Fruit fly (Drosophila melanogaster) whole organism, embryonic: ENCODE data around the gene CG9107.

ENCODE experiments used
- Ada2b ChIP-seq: fragments of 200-800 bp; sonication (Bioruptor generic); IDR thresholded peaks from 2 replicates; pipeline ENCODE4 v1.3.6; 2022; ENCODE audit warnings: missing biosample characterization, missing genetic modification characterization
- Asciz ChIP-seq: fragments of 200-800 bp; sonication (Bioruptor generic); optimal IDR thresholded peaks from 2 replicates; lab custom pipeline; 2017; ENCODE audit warnings: missing biosample characterization, mild to moderate bottlenecking, missing genetic modification characterization, missing genetic modification reagents
- Bteb2 ChIP-seq: fragments of 200-800 bp; sonication (Bioruptor generic); optimal IDR thresholded peaks from 2 replicates; lab custom pipeline; 2016; ENCODE audit warnings: missing biosample characterization, missing genetic modification characterization
- CG10147 ChIP-seq: fragments of 200-800 bp; sonication (Bioruptor generic); optimal IDR thresholded peaks from 2 replicates; lab custom pipeline; 2019; ENCODE audit warnings: missing biosample characterization, mild to moderate bottlenecking, missing genetic modification characterization, moderate library complexity
- CG10274 ChIP-seq: fragments of 200-800 bp; sonication (Bioruptor generic); optimal IDR thresholded peaks from 3 replicates; lab custom pipeline; 2017; ENCODE audit warnings: missing biosample characterization, mild to moderate bottlenecking, missing genetic modification characterization
- CG10979 ChIP-seq: fragments of 200-800 bp; sonication (Bioruptor generic); optimal IDR thresholded peaks from 2 replicates; lab custom pipeline; 2018; ENCODE audit warnings: missing biosample characterization, mild to moderate bottlenecking, missing genetic modification characterization, moderate library complexity
- CG11398 ChIP-seq: fragments of 200-800 bp; sonication (Bioruptor generic); optimal IDR thresholded peaks from 2 replicates; lab custom pipeline; 2016; ENCODE audit warnings: missing biosample characterization, missing genetic modification characterization
- CG12659 ChIP-seq: fragments of 200-800 bp; sonication (Bioruptor generic); optimal IDR thresholded peaks from 3 replicates; lab custom pipeline; 2017; ENCODE audit warnings: mild to moderate bottlenecking, missing biosample characterization, missing genetic modification reagents, missing genetic modification characterization
- CG12769 ChIP-seq: fragments of 200-800 bp; sonication (Bioruptor generic); optimal IDR thresholded peaks from 2 replicates; lab custom pipeline; 2019; ENCODE audit warnings: missing biosample characterization, mild to moderate bottlenecking, missing genetic modification characterization, moderate library complexity
- CG14050 ChIP-seq: fragments of 200-800 bp; sonication (Bioruptor generic); IDR thresholded peaks from 3 replicates; pipeline ENCODE4 v1.3.6; 2022; ENCODE audit warnings: missing biosample characterization, missing genetic modification characterization
- CG15601 ChIP-seq: fragments of 200-800 bp; sonication (Bioruptor generic); optimal IDR thresholded peaks from 3 replicates; lab custom pipeline; 2019; ENCODE audit warnings: missing biosample characterization, mild to moderate bottlenecking, missing genetic modification characterization, moderate library complexity
- CG1603 ChIP-seq: fragments of 200-800 bp; sonication (Bioruptor generic); optimal IDR thresholded peaks from 2 replicates; lab custom pipeline; 2019; ENCODE audit warnings: missing biosample characterization, mild to moderate bottlenecking, missing genetic modification characterization, moderate library complexity
- CG2129 ChIP-seq: fragments of 200-800 bp; sonication (Bioruptor generic); IDR thresholded peaks from 2 replicates; pipeline ENCODE4 v1.3.6; 2022; ENCODE audit warnings: missing biosample characterization, missing genetic modification characterization; ENCODE audit not compliant: partially characterized antibody
- CG32532 ChIP-seq: fragments of 200-800 bp; sonication (Bioruptor generic); IDR thresholded peaks from 2 replicates; pipeline ENCODE4 v1.3.6; 2022; ENCODE audit warnings: missing biosample characterization, missing genetic modification characterization
- CG34376 ChIP-seq: fragments of 200-800 bp; sonication (Bioruptor generic); optimal IDR thresholded peaks from 2 replicates; lab custom pipeline; 2018; ENCODE audit warnings: missing biosample characterization, mild to moderate bottlenecking, missing genetic modification characterization
- CG4730 ChIP-seq: fragments of 200-800 bp; sonication (Bioruptor generic); IDR thresholded peaks from 2 replicates; pipeline ENCODE4 v1.3.6; 2022; ENCODE audit warnings: missing biosample characterization, missing genetic modification characterization
- CG6791 ChIP-seq: fragments of 200-800 bp; sonication (Bioruptor generic); IDR thresholded peaks from 3 replicates; pipeline ENCODE4 v1.3.6; 2022; ENCODE audit warnings: missing biosample characterization, missing genetic modification characterization; ENCODE audit not compliant: partially characterized antibody
- CG7987 ChIP-seq: fragments of 200-800 bp; sonication (Bioruptor generic); optimal IDR thresholded peaks from 2 replicates; lab custom pipeline; 2018; ENCODE audit warnings: missing biosample characterization, mild to moderate bottlenecking, missing genetic modification characterization, moderate library complexity
- CG8478 ChIP-seq: fragments of >200 bp; optimal IDR thresholded peaks from 2 replicates; lab custom pipeline; 2018
- Dll ChIP-seq: fragments of 200-800 bp; sonication (Bioruptor generic); IDR thresholded peaks from 4 replicates; pipeline ENCODE4 v1.3.6; 2022; ENCODE audit warnings: missing biosample characterization, missing genetic modification characterization; ENCODE audit not compliant: partially characterized antibody
- Elba2 ChIP-seq: fragments of 200-800 bp; sonication (Bioruptor generic); optimal IDR thresholded peaks from 3 replicates; lab custom pipeline; 2016; ENCODE audit warnings: missing biosample characterization, missing genetic modification characterization
- MTF-1 ChIP-seq: fragments of 200-800 bp; sonication (Bioruptor generic); optimal IDR thresholded peaks from 2 replicates; lab custom pipeline; 2018; ENCODE audit warnings: missing biosample characterization, mild to moderate bottlenecking, missing genetic modification characterization, borderline replicate concordance
- PHDP ChIP-seq: fragments of 200-800 bp; sonication (Bioruptor generic); optimal IDR thresholded peaks from 3 replicates; lab custom pipeline; 2018; ENCODE audit warnings: missing biosample characterization, mild to moderate bottlenecking, missing genetic modification characterization, moderate library complexity
- Pdp1 ChIP-seq, 2 experiments: fragments of 200-800 bp; sonication (Bioruptor generic); optimal IDR thresholded peaks; 3 replicates each; lab custom pipeline; 2016; ENCODE audit warnings: missing biosample characterization in 2 of 2, missing genetic modification characterization in 2 of 2, mild to moderate bottlenecking in 1 of 2, moderate library complexity in 1 of 2
- Tbp ChIP-seq: fragments of >200 bp; optimal IDR thresholded peaks from 2 replicates; lab custom pipeline; 2018; ENCODE audit warnings: missing biosample characterization, missing genetic modification characterization
- Xrp1 ChIP-seq: fragments of 200-800 bp; sonication (Bioruptor generic); IDR thresholded peaks from 2 replicates; pipeline ENCODE4 v1.3.6; 2022; ENCODE audit warnings: missing biosample characterization, missing genetic modification characterization
- aop ChIP-seq: fragments of 200-800 bp; sonication (Bioruptor generic); IDR thresholded peaks from 2 replicates; pipeline ENCODE4 v1.3.6; 2022; ENCODE audit warnings: missing biosample characterization, missing genetic modification characterization
- ase ChIP-seq: fragments of 200-800 bp; sonication (Bioruptor generic); IDR thresholded peaks from 3 replicates; pipeline ENCODE4 v1.3.6; 2022; ENCODE audit warnings: missing biosample characterization, missing genetic modification characterization
- ato ChIP-seq: fragments of 200-800 bp; sonication (Bioruptor generic); IDR thresholded peaks from 2 replicates; pipeline ENCODE4 v1.3.6; 2022; ENCODE audit warnings: missing biosample characterization, missing genetic modification characterization; ENCODE audit not compliant: partially characterized antibody
- bcd ChIP-seq: fragments of 200-800 bp; sonication (Bioruptor generic); optimal IDR thresholded peaks from 2 replicates; lab custom pipeline; 2017; ENCODE audit warnings: missing biosample characterization, mild to moderate bottlenecking, missing genetic modification characterization
- danr ChIP-seq: fragments of 200-800 bp; sonication (Bioruptor generic); IDR thresholded peaks from 2 replicates; pipeline ENCODE4 v1.3.6; 2022; ENCODE audit warnings: missing biosample characterization, missing genetic modification characterization
- dmrt11E ChIP-seq: fragments of 200-800 bp; sonication (Bioruptor generic); optimal IDR thresholded peaks from 3 replicates; lab custom pipeline; 2018; ENCODE audit warnings: missing biosample characterization, mild to moderate bottlenecking, missing genetic modification characterization, moderate library complexity
- dmrt99B ChIP-seq: fragments of 200-800 bp; sonication (Bioruptor generic); optimal IDR thresholded peaks from 2 replicates; lab custom pipeline; 2018; ENCODE audit warnings: missing biosample characterization, mild to moderate bottlenecking, missing genetic modification characterization, moderate library complexity
- fd102C ChIP-seq: fragments of 200-800 bp; sonication (Bioruptor generic); optimal IDR thresholded peaks from 2 replicates; lab custom pipeline; 2018; ENCODE audit warnings: missing biosample characterization, mild to moderate bottlenecking, missing genetic modification characterization, moderate library complexity
- fd64A ChIP-seq: fragments of 200-800 bp; sonication (Bioruptor generic); optimal IDR thresholded peaks from 3 replicates; lab custom pipeline; 2018; ENCODE audit warnings: missing biosample characterization, mild to moderate bottlenecking, missing genetic modification characterization
- grau ChIP-seq: fragments of 200-800 bp; optimal IDR thresholded peaks from 3 replicates; lab custom pipeline; 2019; ENCODE audit warnings: missing biosample characterization, mild to moderate bottlenecking, missing genetic modification characterization, moderate library complexity
- grn ChIP-seq: fragments of 200-800 bp; sonication (Bioruptor generic); optimal IDR thresholded peaks from 3 replicates; lab custom pipeline; 2017; ENCODE audit warnings: missing biosample characterization, missing genetic modification characterization
- hb ChIP-seq: fragments of 200-800 bp; sonication (Bioruptor generic); IDR thresholded peaks from 3 replicates; pipeline ENCODE4 v1.3.6; 2022; ENCODE audit warnings: missing biosample characterization, missing genetic modification characterization; ENCODE audit not compliant: partially characterized antibody
- hbn ChIP-seq: fragments of 200-800 bp; sonication (Bioruptor generic); IDR thresholded peaks from 2 replicates; pipeline ENCODE4 v1.3.6; 2022; ENCODE audit warnings: missing biosample characterization, missing genetic modification characterization; ENCODE audit not compliant: partially characterized antibody
- her ChIP-seq: fragments of 200-800 bp; sonication (Bioruptor generic); optimal IDR thresholded peaks from 2 replicates; lab custom pipeline; 2016; ENCODE audit warnings: missing biosample characterization, missing genetic modification characterization
- inv ChIP-seq: fragments of 200-800 bp; sonication (Bioruptor generic); IDR thresholded peaks from 2 replicates; pipeline ENCODE4 v1.3.6; 2022; ENCODE audit warnings: missing biosample characterization, missing genetic modification characterization; ENCODE audit not compliant: partially characterized antibody
- maf-S ChIP-seq: fragments of 200-800 bp; sonication (Bioruptor generic); optimal IDR thresholded peaks from 2 replicates; lab custom pipeline; 2016; ENCODE audit warnings: missing biosample characterization, missing genetic modification characterization
- psq ChIP-seq: fragments of 200-800 bp; sonication (Bioruptor generic); optimal IDR thresholded peaks from 2 replicates; lab custom pipeline; 2017; ENCODE audit warnings: missing biosample characterization, missing genetic modification characterization
- salm ChIP-seq: fragments of 200-800 bp; sonication (Bioruptor generic); optimal IDR thresholded peaks from 2 replicates; lab custom pipeline; 2018; ENCODE audit warnings: missing biosample characterization, mild to moderate bottlenecking, missing genetic modification characterization
- sc ChIP-seq, 3 experiments: fragments of >200 bp in 2 of 3; fragments of 200-800 bp in 1 of 3; sonication (Bioruptor generic) in 1 of 3; optimal IDR thresholded peaks; 2 replicates in 2 of 3; 3 replicates in 1 of 3; lab custom pipeline; 2017; ENCODE audit warnings: mild to moderate bottlenecking in 1 of 3, missing biosample characterization in 1 of 3, missing genetic modification characterization in 1 of 3, missing genetic modification reagents in 1 of 3
- sens ChIP-seq: fragments of 200-800 bp; sonication (Bioruptor generic); peaks from one replicate; lab custom pipeline; 2016; ENCODE audit warnings: missing biosample characterization, missing genetic modification characterization
- sisA ChIP-seq: fragments of 200-800 bp; sonication (Bioruptor generic); IDR thresholded peaks from 2 replicates; pipeline ENCODE4 v1.3.6; 2022; ENCODE audit warnings: missing biosample characterization, missing genetic modification characterization
- tx ChIP-seq: fragments of 200-800 bp; sonication (Bioruptor generic); optimal IDR thresholded peaks from 2 replicates; lab custom pipeline; 2016; ENCODE audit warnings: missing biosample characterization, missing genetic modification characterization

The CG9107 gene

dm6 chr2L:5979957-5980861 is 44.1 kb downstream of the CG9107 start (continued):
- no peak for TF ChIP-seq CG1603 (tag; lab: Kevin White, UChicago)
- no peak for TF ChIP-seq Elba2 (GFP tag; lab: Kevin White, UChicago)
- peak in 1 of 2 experiments; percentile 19 for TF ChIP-seq Pdp1 (GFP tag; optimal IDR thresholded peaks at IDR 0.05; lab: Kevin White, UChicago)
- TF ChIP-seq CG10147 (GFP tag; lab: Kevin White, UChicago), result peak; percentile 26
- TF ChIP-seq Bteb2 (GFP tag; lab: Kevin White, UChicago), result no peak
- peak; percentile 30 for TF ChIP-seq dmrt99B
- no peak for TF ChIP-seq danr (GFP tag; lab: Robert Waterston, UW)
- TF ChIP-seq Asciz (GFP tag; lab: Kevin White, UChicago), result peak; percentile 31
- peak; percentile 42 for TF ChIP-seq CG7987 (GFP tag; lab: Kevin White, UChicago)
- no peak for TF ChIP-seq CG10274
- TF ChIP-seq aop (GFP tag; lab: Robert Waterston, UW), result no peak
- no peak for TF ChIP-seq fd102C (GFP tag; lab: Kevin White, UChicago)
- TF ChIP-seq CG14050 (GFP tag; lab: Robert Waterston, UW), result no peak
- TF ChIP-seq CG34376 (GFP tag; lab: Kevin White, UChicago), result peak; percentile 75
- peak; percentile 82 for TF ChIP-seq sens (GFP tag; lab: Kevin White, UChicago)
- no peak for TF ChIP-seq Xrp1 (GFP tag; lab: Robert Waterston, UW)
- TF ChIP-seq her, result peak; percentile 65
- TF ChIP-seq CG12769 (tag; lab: Kevin White, UChicago), result peak; percentile 23
- TF ChIP-seq hbn (GFP tag; lab: Robert Waterston, UW), result no peak
- no peak for TF ChIP-seq CG6791
- no peak for TF ChIP-seq tx (GFP tag; lab: Kevin White, UChicago)
- peak; percentile 42 for TF ChIP-seq salm (tag; lab: Kevin White, UChicago)
- peak; percentile 40 for TF ChIP-seq CG15601 (tag; lab: Kevin White, UChicago)
- peak; percentile 22 for TF ChIP-seq PHDP
- no peak for TF ChIP-seq bcd (GFP tag; lab: Kevin White, UChicago)
- TF ChIP-seq grau (tag; lab: Kevin White, UChicago), result peak; percentile 33
- TF ChIP-seq fd64A (GFP tag; lab: Kevin White, UChicago), result no peak
- TF ChIP-seq CG4730, result no peak
- no peak for TF ChIP-seq CG12659 (GFP tag; lab: Kevin White, UChicago)
- TF ChIP-seq sisA (GFP tag; lab: Robert Waterston, UW), result no peak
- no peak for TF ChIP-seq Tbp (GFP tag; lab: Kevin White, UChicago)
- no peak for TF ChIP-seq inv (GFP tag; lab: Robert Waterston, UW)
- no peak for TF ChIP-seq hb (GFP tag; lab: Robert Waterston, UW)
- no peak for TF ChIP-seq sc (optimal IDR thresholded peaks at IDR 0.05; lab: Kevin White, UChicago)
- no peak for TF ChIP-seq sc (GFP tag; optimal IDR thresholded peaks at IDR 0.05; lab: Kevin White, UChicago)
- no peak for TF ChIP-seq psq (GFP tag; lab: Kevin White, UChicago)
- no peak for TF ChIP-seq Dll (GFP tag; lab: Robert Waterston, UW)
- TF ChIP-seq grn (GFP tag; lab: Kevin White, UChicago), result peak; percentile 4
- TF ChIP-seq MTF-1 (GFP tag; lab: Kevin White, UChicago), result peak; percentile 49
- no peak for TF ChIP-seq ase (GFP tag; lab: Robert Waterston, UW)
- peak; percentile 53 for TF ChIP-seq CG11398 (GFP tag; lab: Kevin White, UChicago)
- no peak for TF ChIP-seq maf-S (GFP tag; lab: Kevin White, UChicago)
- no peak for TF ChIP-seq CG8478
- no peak for TF ChIP-seq CG10979
- TF ChIP-seq dmrt11E (tag; lab: Kevin White, UChicago), result no peak
- no peak for TF ChIP-seq CG2129 (GFP tag; lab: Robert Waterston, UW)
- TF ChIP-seq ato (GFP tag; lab: Robert Waterston, UW), result no peak
- no peak for TF ChIP-seq Ada2b (GFP tag; lab: Robert Waterston, UW)
- TF ChIP-seq CG32532 (GFP tag; lab: Robert Waterston, UW), result no peak
